Worm (Caenorhabditis elegans): ENCODE results near the gene srg-2.

- TF ChIP-seq nhr-76 (tag; optimal IDR thresholded peaks at IDR 0.05) (no peak), nhr-11 (tag; optimal IDR thresholded peaks at IDR 0.05) (no peak), daf-16 (GFP tag; optimal IDR thresholded peaks at IDR 0.05) (no peak), daf-16 (tag; optimal IDR thresholded peaks at IDR 0.05) (no peak), skn-1 (tag; optimal IDR thresholded peaks at IDR 0.05) (no peak), snpc-4 (tag; optimal IDR thresholded peaks at IDR 0.05) (no peak), ceh-82 (tag; optimal IDR thresholded peaks at IDR 0.05) (no peak), hlh-30 (tag; optimal IDR thresholded peaks at IDR 0.05; ENCODE audit: insufficient read depth) (no peak), ama-1 (optimal IDR thresholded peaks at IDR 0.05) (no peak), lin-1 (GFP tag; IDR thresholded peaks at IDR 0.05) (no peak), nhr-237 (tag; optimal IDR thresholded peaks at IDR 0.05) (no peak), cey-2 (tag; optimal IDR thresholded peaks at IDR 0.05; ENCODE audit: borderline replicate concordance, insufficient read depth) (no peak), snpc-1.2 (GFP tag; IDR thresholded peaks at IDR 0.05) (no peak), unc-62 (GFP tag; optimal IDR thresholded peaks at IDR 0.05 in 1 of 2) (no peak), unc-62 (tag; optimal IDR thresholded peaks at IDR 0.05) (no peak), lin-15B (tag; optimal IDR thresholded peaks at IDR 0.05) (no peak)
These were observed 8.5 kb downstream of the srg-2 start, which contains the start of gene amdh-1 for ce11 chrIII:6251511-6251910.
